Worm (Caenorhabditis elegans): ENCODE measurements around the gene ocr-2.

ce11 chrIV:8233268-8233667 lies 13.4 kb upstream of the ocr-2 start:
- TF ChIP-seq ets-4 (GFP tag; optimal IDR thresholded peaks at IDR 0.05), result no peak
- no peak for TF ChIP-seq tbx-9 (tag; optimal IDR thresholded peaks at IDR 0.05; ENCODE audit: borderline replicate concordance)
- TF ChIP-seq D2030.7 (GFP tag; IDR thresholded peaks at IDR 0.05), result no peak
- TF ChIP-seq ZK185.1 (tag; optimal IDR thresholded peaks at IDR 0.05; ENCODE audit: poor library complexity, severe bottlenecking), result no peak

All from whole organism, young adult.